Fruit fly (Drosophila melanogaster) whole organism, embryonic: ENCODE results near the gene Orct2.

Experiments used
- Antp ChIP-seq: fragments of 200-800 bp; sonication (Bioruptor generic); optimal IDR thresholded peaks from 3 replicates; lab custom pipeline; 2016; ENCODE audit warnings: missing biosample characterization, missing genetic modification characterization
- Atf3 ChIP-seq: fragments of 200-800 bp; sonication (Bioruptor generic); optimal IDR thresholded peaks from 3 replicates; lab custom pipeline; 2016; ENCODE audit warnings: missing biosample characterization, missing genetic modification characterization
- B-H2 ChIP-seq: fragments of 200-800 bp; sonication (Bioruptor generic); optimal IDR thresholded peaks from 2 replicates; lab custom pipeline; 2018; ENCODE audit warnings: missing biosample characterization, mild to moderate bottlenecking, missing genetic modification characterization
- CG10209 ChIP-seq: fragments of 200-800 bp; sonication (Bioruptor generic); optimal IDR thresholded peaks from 3 replicates; lab custom pipeline; 2017; ENCODE audit warnings: missing biosample characterization, mild to moderate bottlenecking, missing genetic modification characterization, missing genetic modification reagents
- CG10654 ChIP-seq: fragments of 200-800 bp; sonication (Bioruptor generic); optimal IDR thresholded peaks from 2 replicates; lab custom pipeline; 2016; ENCODE audit warnings: missing biosample characterization, missing genetic modification characterization
- CG11093 ChIP-seq: fragments of 200-800 bp; sonication (Bioruptor generic); IDR thresholded peaks from 3 replicates; pipeline ENCODE4 v1.3.6; 2022; ENCODE audit warnings: missing biosample characterization, missing genetic modification characterization
- CG11560 ChIP-seq: fragments of 200-800 bp; sonication (Bioruptor generic); IDR thresholded peaks from 3 replicates; pipeline ENCODE4 v1.3.6; 2022; ENCODE audit warnings: missing biosample characterization, missing genetic modification characterization
- CG12104 ChIP-seq: fragments of 200-800 bp; sonication (Bioruptor generic); optimal IDR thresholded peaks from 3 replicates; lab custom pipeline; 2016; ENCODE audit warnings: missing biosample characterization, missing genetic modification characterization
- CG12219 ChIP-seq: fragments of 200-800 bp; sonication (Bioruptor generic); optimal IDR thresholded peaks from 3 replicates; lab custom pipeline; 2018; ENCODE audit warnings: missing biosample characterization, mild to moderate bottlenecking, missing genetic modification characterization
- CG14860 ChIP-seq: fragments of 200-800 bp; sonication (Bioruptor generic); IDR thresholded peaks from 3 replicates; pipeline ENCODE4 v1.3.6; 2022; ENCODE audit warnings: missing biosample characterization, missing genetic modification characterization; ENCODE audit not compliant: partially characterized antibody
- CG14965 ChIP-seq: fragments of 200-800 bp; sonication (Bioruptor generic); optimal IDR thresholded peaks from 2 replicates; lab custom pipeline; 2016; ENCODE audit warnings: missing biosample characterization, missing genetic modification characterization, borderline replicate concordance
- CG2678 ChIP-seq: fragments of 200-800 bp; sonication (Bioruptor generic); optimal IDR thresholded peaks from 3 replicates; lab custom pipeline; 2019; ENCODE audit warnings: missing biosample characterization, mild to moderate bottlenecking, missing genetic modification characterization, moderate library complexity
- CG31441 ChIP-seq: fragments of 200-800 bp; sonication (Bioruptor generic); IDR thresholded peaks from 2 replicates; pipeline ENCODE4 v1.3.6; 2022; ENCODE audit warnings: missing biosample characterization, missing genetic modification characterization
- CG32772 ChIP-seq: fragments of 200-800 bp; sonication (Bioruptor generic); IDR thresholded peaks from 2 replicates; pipeline ENCODE4 v1.3.6; 2022; ENCODE audit warnings: missing biosample characterization, missing genetic modification characterization
- CG3726 ChIP-seq: fragments of 200-800 bp; sonication (Bioruptor generic); IDR thresholded peaks from 3 replicates; pipeline ENCODE4, ENCODE4 v1.3.6; 2022; ENCODE audit warnings: missing biosample characterization, missing genetic modification characterization
- CG3838 ChIP-seq: fragments of 200-800 bp; sonication (Bioruptor generic); optimal IDR thresholded peaks from 3 replicates; lab custom pipeline; 2016; ENCODE audit warnings: missing biosample characterization, missing genetic modification characterization
- CG4820 ChIP-seq: fragments of 200-800 bp; sonication (Bioruptor generic); optimal IDR thresholded peaks from 3 replicates; lab custom pipeline; 2016; ENCODE audit warnings: missing biosample characterization, missing genetic modification characterization
- CG7745 ChIP-seq: fragments of 200-800 bp; sonication (Bioruptor generic); optimal IDR thresholded peaks from 2 replicates; lab custom pipeline; 2018; ENCODE audit warnings: missing biosample characterization, mild to moderate bottlenecking, missing genetic modification characterization, moderate library complexity
- CG8281 ChIP-seq: fragments of 200-800 bp; sonication (Bioruptor generic); optimal IDR thresholded peaks from 2 replicates; lab custom pipeline; 2018; ENCODE audit warnings: missing biosample characterization, mild to moderate bottlenecking, missing genetic modification characterization, moderate library complexity
- CG8944 ChIP-seq: fragments of 200-800 bp; sonication (Bioruptor generic); optimal IDR thresholded peaks from 3 replicates; lab custom pipeline; 2016; ENCODE audit warnings: missing biosample characterization, missing genetic modification characterization
- CG9437 ChIP-seq: fragments of 200-800 bp; sonication (Bioruptor generic); optimal IDR thresholded peaks from 2 replicates; lab custom pipeline; 2018; ENCODE audit warnings: missing biosample characterization, mild to moderate bottlenecking, missing genetic modification characterization
- CG9932 ChIP-seq: fragments of 200-800 bp; sonication (Bioruptor generic); IDR thresholded peaks from 2 replicates; pipeline ENCODE4 v1.3.6; 2022; ENCODE audit warnings: missing biosample characterization, missing genetic modification characterization
- CHES-1-like ChIP-seq: fragments of 200-800 bp; sonication (Bioruptor generic); optimal IDR thresholded peaks from 2 replicates; lab custom pipeline; 2016; ENCODE audit warnings: missing biosample characterization, missing genetic modification characterization
- D19B ChIP-seq: fragments of 200-800 bp; sonication (Bioruptor generic); optimal IDR thresholded peaks from 2 replicates; lab custom pipeline; 2017; ENCODE audit warnings: missing biosample characterization, mild to moderate bottlenecking, missing genetic modification characterization
- Deaf1 ChIP-seq: fragments of 200-800 bp; optimal IDR thresholded peaks from 3 replicates; lab custom pipeline; 2019; ENCODE audit warnings: missing biosample characterization, mild to moderate bottlenecking, missing genetic modification characterization, moderate library complexity
- Dfd ChIP-seq, 2 experiments: fragments of >200 bp; optimal IDR thresholded peaks; 2 replicates each; lab custom pipeline; 2017; ENCODE audit warnings: missing biosample characterization in 2 of 2, missing genetic modification characterization in 2 of 2
- MBD-R2 ChIP-seq: fragments of 200-800 bp; sonication (Bioruptor generic); IDR thresholded peaks from 2 replicates; pipeline ENCODE4 v1.3.6; 2022; ENCODE audit warnings: missing biosample characterization, missing genetic modification characterization
- MTF-1 ChIP-seq: fragments of 200-800 bp; sonication (Bioruptor generic); optimal IDR thresholded peaks from 2 replicates; lab custom pipeline; 2018; ENCODE audit warnings: missing biosample characterization, mild to moderate bottlenecking, missing genetic modification characterization, borderline replicate concordance
- Pdp1 ChIP-seq, 2 experiments: fragments of 200-800 bp; sonication (Bioruptor generic); optimal IDR thresholded peaks; 3 replicates each; lab custom pipeline; 2016; ENCODE audit warnings: missing biosample characterization in 2 of 2, missing genetic modification characterization in 2 of 2, mild to moderate bottlenecking in 1 of 2, moderate library complexity in 1 of 2
- Sry-β ChIP-seq: fragments of 200-800 bp; sonication (Bioruptor generic); optimal IDR thresholded peaks from 2 replicates; lab custom pipeline; 2018; ENCODE audit warnings: missing biosample characterization, mild to moderate bottlenecking, missing genetic modification characterization, moderate library complexity
- abd-A ChIP-seq: fragments of 200-800 bp; sonication (Bioruptor generic); optimal IDR thresholded peaks from 3 replicates; lab custom pipeline; 2019; ENCODE audit warnings: missing biosample characterization, mild to moderate bottlenecking, missing genetic modification characterization, moderate library complexity
- ato ChIP-seq: fragments of 200-800 bp; sonication (Bioruptor generic); IDR thresholded peaks from 2 replicates; pipeline ENCODE4 v1.3.6; 2022; ENCODE audit warnings: missing biosample characterization, missing genetic modification characterization; ENCODE audit not compliant: partially characterized antibody
- az2 ChIP-seq: fragments of 200-800 bp; sonication (Bioruptor generic); optimal IDR thresholded peaks from 3 replicates; lab custom pipeline; 2016; ENCODE audit warnings: missing biosample characterization, missing genetic modification characterization
- bigmax ChIP-seq: fragments of 200-800 bp; sonication (Bioruptor generic); optimal IDR thresholded peaks from 2 replicates; lab custom pipeline; 2018; ENCODE audit warnings: missing biosample characterization, mild to moderate bottlenecking, missing genetic modification characterization
- bsh ChIP-seq, 2 experiments: fragments of 200-800 bp; sonication (Bioruptor generic); optimal IDR thresholded peaks; 2 replicates each; lab custom pipeline; 2017 to 2018; ENCODE audit warnings: mild to moderate bottlenecking in 2 of 2, missing biosample characterization in 2 of 2, missing genetic modification characterization in 2 of 2, moderate library complexity in 1 of 2
- danr ChIP-seq: fragments of 200-800 bp; sonication (Bioruptor generic); IDR thresholded peaks from 2 replicates; pipeline ENCODE4 v1.3.6; 2022; ENCODE audit warnings: missing biosample characterization, missing genetic modification characterization
- dmrt99B ChIP-seq: fragments of 200-800 bp; sonication (Bioruptor generic); optimal IDR thresholded peaks from 2 replicates; lab custom pipeline; 2018; ENCODE audit warnings: missing biosample characterization, mild to moderate bottlenecking, missing genetic modification characterization, moderate library complexity
- fd3F ChIP-seq: fragments of 200-800 bp; sonication (Bioruptor generic); optimal IDR thresholded peaks from 2 replicates; lab custom pipeline; 2018; ENCODE audit warnings: missing biosample characterization, mild to moderate bottlenecking, missing genetic modification characterization, moderate library complexity
- grau ChIP-seq: fragments of 200-800 bp; optimal IDR thresholded peaks from 3 replicates; lab custom pipeline; 2019; ENCODE audit warnings: missing biosample characterization, mild to moderate bottlenecking, missing genetic modification characterization, moderate library complexity
- lov ChIP-seq, 2 experiments: fragments of 200-800 bp in 1 of 2; fragments of >200 bp in 1 of 2; sonication (Bioruptor generic) in 1 of 2; IDR thresholded peaks in 1 of 2; optimal IDR thresholded peaks in 1 of 2; 2 replicates in 1 of 2; 3 replicates in 1 of 2; pipeline versions ENCODE4 v1.3.6 to Lab custom; 2017 to 2022; ENCODE audit warnings: missing biosample characterization in 1 of 2, missing genetic modification characterization in 1 of 2
- oc ChIP-seq: fragments of 200-800 bp; sonication (Bioruptor generic); optimal IDR thresholded peaks from 2 replicates; lab custom pipeline; 2018; ENCODE audit warnings: missing biosample characterization, mild to moderate bottlenecking, missing genetic modification characterization, moderate library complexity
- pros ChIP-seq: fragments of 200-800 bp; sonication (Bioruptor generic); optimal IDR thresholded peaks from 3 replicates; lab custom pipeline; 2019; ENCODE audit warnings: missing biosample characterization, mild to moderate bottlenecking, missing genetic modification characterization, moderate library complexity
- psq ChIP-seq: fragments of 200-800 bp; sonication (Bioruptor generic); optimal IDR thresholded peaks from 2 replicates; lab custom pipeline; 2017; ENCODE audit warnings: missing biosample characterization, missing genetic modification characterization
- pum ChIP-seq: fragments of 200-800 bp; sonication (Bioruptor generic); optimal IDR thresholded peaks from 2 replicates; lab custom pipeline; 2016; ENCODE audit warnings: missing biosample characterization, missing genetic modification characterization
- sna ChIP-seq: fragments of 200-800 bp; sonication (Bioruptor generic); IDR thresholded peaks from 2 replicates; pipeline ENCODE4 v1.3.6; 2022; ENCODE audit warnings: missing biosample characterization, missing genetic modification characterization; ENCODE audit not compliant: partially characterized antibody
- ssp ChIP-seq: fragments of 200-800 bp; sonication (Bioruptor generic); IDR thresholded peaks from 2 replicates; pipeline ENCODE4 v1.3.6; 2022; ENCODE audit warnings: missing biosample characterization, missing genetic modification characterization
- tgo ChIP-seq: fragments of 200-800 bp; sonication (Bioruptor generic); IDR thresholded peaks from 3 replicates; pipeline ENCODE4 v1.3.6; 2022; ENCODE audit warnings: missing biosample characterization, missing genetic modification characterization
- tna ChIP-seq: fragments of 200-800 bp; sonication (Bioruptor generic); IDR thresholded peaks from 2 replicates; pipeline ENCODE4 v1.3.6; 2022; ENCODE audit warnings: missing biosample characterization, missing genetic modification characterization; ENCODE audit not compliant: partially characterized antibody
- unpg ChIP-seq: fragments of 200-800 bp; sonication (Bioruptor generic); optimal IDR thresholded peaks from 3 replicates; lab custom pipeline; 2018; ENCODE audit warnings: missing biosample characterization, mild to moderate bottlenecking, missing genetic modification characterization, moderate library complexity
- zen2 ChIP-seq: fragments of 200-800 bp; sonication (Bioruptor generic); IDR thresholded peaks from 3 replicates; pipeline ENCODE4 v1.3.6; 2022; ENCODE audit warnings: missing biosample characterization, missing genetic modification characterization; ENCODE audit not compliant: partially characterized antibody

The Orct2 gene

dm6 chr3R:24298534-24298936 is 25.7 kb downstream of the Orct2 start (continued):
- TF ChIP-seq ssp (GFP tag; lab: Robert Waterston, UW) (no peak), bigmax (GFP tag; lab: Kevin White, UChicago) (no peak), D19B (no peak), psq (GFP tag; lab: Kevin White, UChicago) (no peak), CG11560 (tag; lab: Robert Waterston, UW) (no peak), Antp (GFP tag; lab: Kevin White, UChicago) (no peak), tgo (GFP tag; lab: Robert Waterston, UW) (no peak), bsh (GFP tag; optimal IDR thresholded peaks at IDR 0.05; lab: Kevin White, UChicago) (peak in 1 of 2 experiments; percentile 60), CG3726 (GFP tag; lab: Robert Waterston, UW) (no peak), CG31441 (peak; percentile 58), CG32772 (GFP tag; lab: Robert Waterston, UW) (no peak), lov (optimal IDR thresholded peaks at IDR 0.05; lab: Kevin White, UChicago) (no peak), lov (GFP tag; IDR thresholded peaks at IDR 0.05; lab: Robert Waterston, UW) (no peak), CG2678 (tag; lab: Kevin White, UChicago) (peak; percentile 28), CG14860 (GFP tag; lab: Robert Waterston, UW) (no peak), MTF-1 (peak; percentile 23), az2 (GFP tag; lab: Kevin White, UChicago) (no peak), zen2 (no peak), unpg (GFP tag; lab: Kevin White, UChicago) (no peak), pros (GFP tag; lab: Kevin White, UChicago) (no peak), Deaf1 (tag; lab: Kevin White, UChicago) (no peak), CG4820 (GFP tag; lab: Kevin White, UChicago) (no peak), CG11093 (no peak), grau (tag; lab: Kevin White, UChicago) (peak; percentile 34), CG8944 (GFP tag; lab: Kevin White, UChicago) (no peak), CG12219 (GFP tag; lab: Kevin White, UChicago) (no peak), Atf3 (no peak), sna (GFP tag; lab: Robert Waterston, UW) (no peak), B-H2 (no peak), CG8281 (no peak), CHES-1-like (GFP tag; lab: Kevin White, UChicago) (no peak), CG12104 (GFP tag; lab: Kevin White, UChicago) (no peak), CG7745 (tag; lab: Kevin White, UChicago) (no peak), CG9932 (no peak), tna (GFP tag; lab: Robert Waterston, UW) (no peak), CG9437 (GFP tag; lab: Kevin White, UChicago) (peak; percentile 32), ato (GFP tag; lab: Robert Waterston, UW) (no peak), CG3838 (GFP tag; lab: Kevin White, UChicago) (no peak), fd3F (GFP tag; lab: Kevin White, UChicago) (no peak), CG10654 (no peak), Sry-β (GFP tag; lab: Kevin White, UChicago) (no peak), MBD-R2 (GFP tag; lab: Robert Waterston, UW) (no peak), abd-A (tag; lab: Kevin White, UChicago) (no peak), Pdp1 (GFP tag; optimal IDR thresholded peaks at IDR 0.05; lab: Kevin White, UChicago) (peak in 1 of 2 experiments; percentile 5), CG14965 (no peak), Dfd (GFP tag; optimal IDR thresholded peaks at IDR 0.05; lab: Kevin White, UChicago) (no peak), dmrt99B (tag; lab: Kevin White, UChicago) (peak; percentile 24), CG10209 (GFP tag; lab: Kevin White, UChicago) (peak; percentile 0), pum (GFP tag; lab: Kevin White, UChicago) (no peak), danr (GFP tag; lab: Robert Waterston, UW) (no peak), oc (tag; lab: Kevin White, UChicago) (no peak)
